Fruit fly (Drosophila melanogaster): ENCODE results near the gene Ccp84Ad.

dm6 chr3R:6644334-6644733 lies 48.2 kb upstream of the Ccp84Ad start, which contains the start of gene Ass:
- TF ChIP-seq CG8301 (tag; optimal IDR thresholded peaks at IDR 0.05) (no peak), CG14655 (GFP tag; optimal IDR thresholded peaks at IDR 0.05) (no peak), CG34367 (tag; optimal IDR thresholded peaks at IDR 0.05) (no peak), rn (GFP tag; IDR thresholded peaks at IDR 0.05) (no peak), CG10348 (GFP tag; IDR thresholded peaks at IDR 0.05) (no peak), CG12605 (GFP tag; IDR thresholded peaks at IDR 0.05) (no peak), D1 (tag; optimal IDR thresholded peaks at IDR 0.05) (no peak), CG15710 (tag; optimal IDR thresholded peaks at IDR 0.05) (no peak), CG17806 (tag; optimal IDR thresholded peaks at IDR 0.05) (no peak), EcR (GFP tag; optimal IDR thresholded peaks at IDR 0.05) (no peak)

All from whole organism, pupa.